Worm (Caenorhabditis elegans): Measurements from ENCODE around the gene K08B5.1.

- TF ChIP-seq nhr-77 (tag; optimal IDR thresholded peaks at IDR 0.05) (no peak), unc-39 (tag; optimal IDR thresholded peaks at IDR 0.05) (no peak), ceh-16 (tag; optimal IDR thresholded peaks at IDR 0.05) (no peak), ama-1 (optimal IDR thresholded peaks at IDR 0.05) (no peak), fos-1 (tag; optimal IDR thresholded peaks at IDR 0.05) (no peak), unc-62 (GFP tag; optimal IDR thresholded peaks at IDR 0.05) (no peak), elt-1 (tag; optimal IDR thresholded peaks at IDR 0.05) (no peak), nhr-28 (tag; optimal IDR thresholded peaks at IDR 0.05) (no peak), ztf-4 (tag; optimal IDR thresholded peaks at IDR 0.05) (no peak), mdl-1 (tag; optimal IDR thresholded peaks at IDR 0.05) (no peak), R02D3.7 (tag; optimal IDR thresholded peaks at IDR 0.05) (no peak), nhr-76 (tag; optimal IDR thresholded peaks at IDR 0.05) (no peak), nfya-1 (tag; optimal IDR thresholded peaks at IDR 0.05; ENCODE audit: insufficient read depth) (no peak), pha-4 (tag; optimal IDR thresholded peaks at IDR 0.05) (no peak)
These were observed 30.4 kb upstream of the K08B5.1 start for ce11 chrX:16527815-16528214.

Measured in whole organism, L3 larva.